Fruit fly (Drosophila melanogaster) whole organism, embryonic: ENCODE results near the gene CG13250.

ENCODE experiments used
- BtbVII ChIP-seq: fragments of 200-800 bp; sonication (Bioruptor generic); optimal IDR thresholded peaks from 3 replicates; lab custom pipeline; 2017; ENCODE audit warnings: missing biosample characterization, mild to moderate bottlenecking, missing genetic modification characterization
- Bteb2 ChIP-seq: fragments of 200-800 bp; sonication (Bioruptor generic); optimal IDR thresholded peaks from 2 replicates; lab custom pipeline; 2016; ENCODE audit warnings: missing biosample characterization, missing genetic modification characterization
- CG11504 ChIP-seq: fragments of 200-800 bp; sonication (Bioruptor generic); optimal IDR thresholded peaks from 3 replicates; lab custom pipeline; 2019; ENCODE audit warnings: missing biosample characterization, mild to moderate bottlenecking, missing genetic modification characterization, moderate library complexity
- CG1603 ChIP-seq: fragments of 200-800 bp; sonication (Bioruptor generic); optimal IDR thresholded peaks from 2 replicates; lab custom pipeline; 2019; ENCODE audit warnings: missing biosample characterization, mild to moderate bottlenecking, missing genetic modification characterization, moderate library complexity
- CG1647 ChIP-seq: fragments of 200-800 bp; sonication (Bioruptor generic); optimal IDR thresholded peaks from 3 replicates; lab custom pipeline; 2016; ENCODE audit warnings: missing biosample characterization, missing genetic modification characterization
- CG18011 ChIP-seq: fragments of 200-800 bp; sonication (Bioruptor generic); optimal IDR thresholded peaks from 2 replicates; lab custom pipeline; 2017; ENCODE audit warnings: missing biosample characterization, missing genetic modification characterization, mild to moderate bottlenecking, moderate library complexity, missing genotype
- CG2712 ChIP-seq: fragments of 200-800 bp; optimal IDR thresholded peaks from 3 replicates; lab custom pipeline; 2019; ENCODE audit warnings: missing biosample characterization, mild to moderate bottlenecking, missing genetic modification characterization, moderate library complexity
- CG31441 ChIP-seq: fragments of 200-800 bp; sonication (Bioruptor generic); IDR thresholded peaks from 2 replicates; pipeline ENCODE4 v1.3.6; 2022; ENCODE audit warnings: missing biosample characterization, missing genetic modification characterization
- CG3163 ChIP-seq: fragments of 200-800 bp; sonication (Bioruptor generic); optimal IDR thresholded peaks from 3 replicates; lab custom pipeline; 2016; ENCODE audit warnings: missing biosample characterization, missing genetic modification characterization
- CG3847 ChIP-seq: fragments of 200-800 bp; sonication (Bioruptor generic); IDR thresholded peaks from 2 replicates; pipeline ENCODE4 v1.3.6; 2022; ENCODE audit warnings: missing biosample characterization, missing genetic modification characterization
- CG3995 ChIP-seq: fragments of 200-800 bp; sonication (Bioruptor generic); optimal IDR thresholded peaks from 3 replicates; lab custom pipeline; 2016; ENCODE audit warnings: missing biosample characterization, missing genetic modification characterization
- CG4730 ChIP-seq: fragments of 200-800 bp; sonication (Bioruptor generic); IDR thresholded peaks from 2 replicates; pipeline ENCODE4 v1.3.6; 2022; ENCODE audit warnings: missing biosample characterization, missing genetic modification characterization
- CG6791 ChIP-seq: fragments of 200-800 bp; sonication (Bioruptor generic); IDR thresholded peaks from 3 replicates; pipeline ENCODE4 v1.3.6; 2022; ENCODE audit warnings: missing biosample characterization, missing genetic modification characterization; ENCODE audit not compliant: partially characterized antibody
- CG7963 ChIP-seq: fragments of 200-800 bp; sonication (Bioruptor generic); IDR thresholded peaks from 3 replicates; pipeline ENCODE4 v1.3.6; 2022; ENCODE audit warnings: missing biosample characterization, missing genetic modification characterization; ENCODE audit not compliant: partially characterized antibody
- CG8290 ChIP-seq, 3 experiments: fragments of 200-800 bp; sonication (Bioruptor generic); optimal IDR thresholded peaks; 2 replicates each; lab custom pipeline; 2016 to 2019; ENCODE audit warnings: missing biosample characterization in 3 of 3, missing genetic modification characterization in 3 of 3, mild to moderate bottlenecking in 2 of 3, moderate library complexity in 1 of 3
- CTCF ChIP-seq: fragments of 200-800 bp; sonication (Bioruptor generic); optimal IDR thresholded peaks from 2 replicates; lab custom pipeline; 2017; ENCODE audit warnings: missing biosample characterization, mild to moderate bottlenecking, missing genetic modification characterization, moderate library complexity
- Doc3 ChIP-seq: fragments of 200-800 bp; sonication (Bioruptor generic); IDR thresholded peaks from 3 replicates; pipeline ENCODE4 v1.3.6; 2022; ENCODE audit warnings: missing biosample characterization, missing genetic modification characterization; ENCODE audit not compliant: partially characterized antibody
- Dp ChIP-seq: fragments of 200-800 bp; sonication (Bioruptor generic); optimal IDR thresholded peaks from 2 replicates; lab custom pipeline; 2018; ENCODE audit warnings: missing biosample characterization, mild to moderate bottlenecking, missing genetic modification characterization, moderate library complexity
- E2f2 ChIP-seq: fragments of 200-800 bp; sonication (Bioruptor generic); IDR thresholded peaks from 2 replicates; pipeline ENCODE4 v1.3.6; 2022; ENCODE audit warnings: missing biosample characterization, missing genetic modification characterization
- Ets65A ChIP-seq: fragments of 200-800 bp; sonication (Bioruptor generic); peaks from one replicate; lab custom pipeline; 2016; ENCODE audit warnings: missing biosample characterization, missing genetic modification characterization
- Ets97D ChIP-seq: fragments of 200-800 bp; sonication (Bioruptor generic); optimal IDR thresholded peaks from 3 replicates; lab custom pipeline; 2016; ENCODE audit warnings: missing biosample characterization, missing genetic modification characterization
- Lhr ChIP-seq: fragments of 200-800 bp; sonication (Bioruptor generic); optimal IDR thresholded peaks from 3 replicates; lab custom pipeline; 2017; ENCODE audit warnings: mild to moderate bottlenecking, missing biosample characterization, missing genetic modification reagents, missing genetic modification characterization
- MBD-R2 ChIP-seq: fragments of 200-800 bp; sonication (Bioruptor generic); IDR thresholded peaks from 2 replicates; pipeline ENCODE4 v1.3.6; 2022; ENCODE audit warnings: missing biosample characterization, missing genetic modification characterization
- Max ChIP-seq: fragments of 200-800 bp; sonication (Bioruptor generic); optimal IDR thresholded peaks from 2 replicates; lab custom pipeline; 2016; ENCODE audit warnings: missing biosample characterization, mild to moderate bottlenecking, missing genetic modification characterization
- Med ChIP-seq: fragments of 200-800 bp; sonication (Bioruptor generic); peaks from one replicate; lab custom pipeline; 2016; ENCODE audit warnings: missing biosample characterization, missing genetic modification characterization, mild to moderate bottlenecking, inconsistent platforms, moderate library complexity
- Myb ChIP-seq: fragments of 200-800 bp; sonication (Bioruptor generic); optimal IDR thresholded peaks from 2 replicates; lab custom pipeline; 2016; ENCODE audit warnings: missing biosample characterization, missing genetic modification characterization
- Spps ChIP-seq: fragments of 200-800 bp; sonication (Bioruptor generic); optimal IDR thresholded peaks from 2 replicates; lab custom pipeline; 2018; ENCODE audit warnings: missing biosample characterization, mild to moderate bottlenecking, missing genetic modification characterization
- Tbp ChIP-seq: fragments of >200 bp; optimal IDR thresholded peaks from 2 replicates; lab custom pipeline; 2018; ENCODE audit warnings: missing biosample characterization, missing genetic modification characterization
- amos ChIP-seq: fragments of 200-800 bp; sonication (Bioruptor generic); IDR thresholded peaks from 2 replicates; pipeline ENCODE4 v1.3.6; 2022; ENCODE audit warnings: missing biosample characterization, missing genetic modification characterization; ENCODE audit not compliant: partially characterized antibody
- bbx ChIP-seq: fragments of 200-800 bp; sonication (Bioruptor generic); IDR thresholded peaks from 2 replicates; pipeline ENCODE4 v1.3.6; 2022; ENCODE audit warnings: missing biosample characterization, missing genetic modification characterization; ENCODE audit not compliant: partially characterized antibody
- ci ChIP-seq: fragments of 200-800 bp; sonication (Bioruptor generic); IDR thresholded peaks from 3 replicates; pipeline ENCODE4 v1.3.6; 2022; ENCODE audit warnings: missing biosample characterization, missing genetic modification characterization
- corto ChIP-seq: fragments of 200-800 bp; sonication (Bioruptor generic); optimal IDR thresholded peaks from 2 replicates; lab custom pipeline; 2016; ENCODE audit warnings: missing biosample characterization, mild to moderate bottlenecking, missing genetic modification characterization, moderate library complexity
- ewg ChIP-seq: fragments of 200-800 bp; sonication (Bioruptor generic); optimal IDR thresholded peaks from 3 replicates; lab custom pipeline; 2017; ENCODE audit warnings: mild to moderate bottlenecking, missing biosample characterization, missing genetic modification reagents, missing genetic modification characterization
- gro ChIP-seq: fragments of 200-800 bp; sonication (Bioruptor generic); optimal IDR thresholded peaks from 2 replicates; lab custom pipeline; 2016; ENCODE audit warnings: missing biosample characterization, missing genetic modification characterization
- ind ChIP-seq: fragments of 200-800 bp; sonication (Bioruptor generic); optimal IDR thresholded peaks from 3 replicates; lab custom pipeline; 2016; ENCODE audit warnings: missing biosample characterization, missing genetic modification characterization
- peb ChIP-seq: fragments of 200-800 bp; sonication (Bioruptor generic); IDR thresholded peaks from 2 replicates; pipeline ENCODE4 v1.3.6; 2022; ENCODE audit warnings: missing biosample characterization, missing genetic modification characterization
- phol ChIP-seq: fragments of 200-800 bp; sonication (Bioruptor generic); optimal IDR thresholded peaks from 3 replicates; lab custom pipeline; 2018; ENCODE audit warnings: missing biosample characterization, mild to moderate bottlenecking, missing genetic modification characterization, moderate library complexity
- pzg ChIP-seq: fragments of 200-800 bp; sonication (Bioruptor generic); optimal IDR thresholded peaks from 3 replicates; lab custom pipeline; 2018; ENCODE audit warnings: missing biosample characterization, mild to moderate bottlenecking, missing genetic modification characterization, moderate library complexity
- sens ChIP-seq: fragments of 200-800 bp; sonication (Bioruptor generic); peaks from one replicate; lab custom pipeline; 2016; ENCODE audit warnings: missing biosample characterization, missing genetic modification characterization
- slbo ChIP-seq: fragments of 200-800 bp; sonication (Bioruptor generic); IDR thresholded peaks from 2 replicates; pipeline ENCODE4 v1.3.6; 2022; ENCODE audit warnings: missing biosample characterization, missing genetic modification characterization
- trh ChIP-seq: fragments of 200-800 bp; sonication (Bioruptor generic); optimal IDR thresholded peaks from 2 replicates; lab custom pipeline; 2016; ENCODE audit warnings: missing biosample characterization, missing genetic modification characterization
- vfl ChIP-seq: fragments of 200-800 bp; sonication (Bioruptor generic); optimal IDR thresholded peaks from 2 replicates; lab custom pipeline; 2016; ENCODE audit warnings: missing biosample characterization, missing genetic modification characterization
- vvl ChIP-seq: fragments of 200-800 bp; sonication (Bioruptor generic); IDR thresholded peaks from 2 replicates; pipeline ENCODE4 v1.3.6; 2022; ENCODE audit warnings: missing biosample characterization, missing genetic modification characterization
- wor ChIP-seq: fragments of 200-800 bp; sonication (Bioruptor generic); IDR thresholded peaks from 2 replicates; pipeline ENCODE4 v1.3.6; 2022; ENCODE audit warnings: missing biosample characterization, missing genetic modification characterization
- zen ChIP-seq: fragments of 200-800 bp; sonication (Bioruptor generic); optimal IDR thresholded peaks from 3 replicates; lab custom pipeline; 2018; ENCODE audit warnings: missing biosample characterization, mild to moderate bottlenecking, missing genetic modification characterization, moderate library complexity

CG13250 gene

DNA sequence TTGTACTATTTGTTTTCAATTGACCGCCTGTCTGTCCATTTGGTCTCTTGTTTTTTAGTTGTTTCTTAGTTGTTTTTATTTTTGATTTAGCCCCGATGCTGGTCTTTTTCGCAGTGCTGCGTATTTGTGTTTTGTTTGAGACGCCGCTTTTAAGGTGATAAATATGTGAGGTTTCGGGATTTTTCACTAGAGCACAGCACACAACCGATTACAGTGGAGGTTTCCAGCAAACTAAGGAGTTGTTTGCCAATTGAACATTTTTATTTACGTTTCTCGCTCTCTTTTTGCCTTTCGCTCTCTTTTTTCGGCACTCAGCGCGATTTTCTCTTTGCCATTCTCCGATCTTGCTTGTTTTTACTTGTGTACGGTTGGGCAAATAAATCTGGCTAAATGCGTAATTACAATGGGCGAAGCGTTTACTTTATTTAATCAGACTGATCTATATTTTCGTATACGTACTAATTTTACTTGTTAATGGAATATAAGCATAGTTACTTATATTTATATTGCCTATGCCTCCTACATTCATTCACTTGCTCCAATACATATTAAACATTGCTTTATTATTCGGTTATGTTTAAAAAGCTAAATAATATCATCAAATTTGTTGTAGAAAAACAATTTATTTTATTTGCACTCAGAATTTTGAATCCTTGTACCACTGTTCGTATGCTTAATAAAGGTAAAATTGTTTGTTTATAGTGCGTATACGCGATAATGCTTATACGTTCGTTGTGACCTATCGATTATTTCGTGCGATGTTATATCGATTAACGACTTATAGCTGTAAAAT lies 6.9 kb downstream of the CG13250 start, which contains the start of gene Rcd2 (continued):
- TF ChIP-seq Bteb2 (GFP tag; lab: Kevin White, UChicago): peak; percentile 66
- peak; percentile 71 for TF ChIP-seq ind (GFP tag; lab: Kevin White, UChicago)

DNA sequence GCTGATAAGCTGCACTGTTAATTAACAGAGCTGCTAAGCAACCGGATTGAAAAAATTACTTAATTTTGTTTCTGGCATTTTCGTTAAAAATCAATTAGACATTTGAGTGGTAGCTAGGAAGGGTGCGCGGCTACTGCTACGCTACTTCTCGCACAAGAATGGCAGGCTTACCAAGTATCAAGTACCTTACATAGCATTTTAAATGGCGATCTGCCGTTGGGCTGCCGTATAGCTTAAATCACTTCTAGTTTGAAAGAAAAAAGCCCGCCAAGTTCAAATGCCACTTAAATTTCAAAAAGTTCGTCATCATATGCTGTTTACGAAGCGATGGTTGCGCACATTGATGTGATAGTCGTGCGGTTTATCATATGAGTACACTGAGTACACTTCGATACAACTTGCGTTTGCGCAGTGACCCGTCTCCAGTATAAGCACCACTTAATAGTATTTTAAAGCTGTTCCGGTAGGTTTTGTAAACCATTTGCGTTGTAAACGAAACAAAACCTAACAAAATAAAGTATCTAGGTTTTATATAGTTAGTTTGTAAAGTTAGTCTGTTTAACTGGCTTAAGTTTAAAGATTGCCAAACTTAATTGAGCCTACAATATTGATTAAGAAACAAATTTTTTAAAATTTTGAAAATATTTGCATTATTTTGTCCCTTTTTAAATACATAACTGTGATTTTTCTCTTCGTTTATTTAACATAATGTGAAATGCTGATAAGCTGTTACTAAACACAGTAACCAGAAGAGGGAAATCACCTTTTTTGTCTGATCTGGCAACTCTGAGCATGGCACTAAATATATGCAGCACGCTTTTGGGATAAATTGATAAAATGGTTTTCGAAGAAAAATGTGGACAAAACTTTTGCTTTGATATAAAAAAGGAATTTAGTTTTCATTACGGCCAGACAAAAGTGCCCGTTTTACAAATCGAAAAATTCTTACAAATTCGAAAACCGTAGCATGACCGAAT lies 7.8 kb downstream of the CG13250 start:
- TF ChIP-seq bbx: no peak
- peak; percentile 75 for TF ChIP-seq Dp (GFP tag; lab: Kevin White, UChicago)
- TF ChIP-seq ewg: peak; percentile 81
- TF ChIP-seq pzg: peak; percentile 23
- peak; percentile 14 for TF ChIP-seq zen
- no peak for TF ChIP-seq amos (GFP tag; lab: Robert Waterston, UW)
- peak; percentile 25 for TF ChIP-seq gro (GFP tag; lab: Kevin White, UChicago)
- no peak for TF ChIP-seq wor (GFP tag; lab: Robert Waterston, UW)
- no peak for TF ChIP-seq Max (GFP tag; lab: Kevin White, UChicago)
- peak; percentile 36; the same call in 1 of the 2 replicates for TF ChIP-seq CG3847 (GFP tag; lab: Robert Waterston, UW)
- peak; percentile 0 for TF ChIP-seq Ets97D
- TF ChIP-seq Ets65A (GFP tag; lab: Kevin White, UChicago): peak; percentile 79
- 0 out of 2 replicates have a peak, but pooled peaks have one; percentile 26 for TF ChIP-seq CG31441 (GFP tag; lab: Robert Waterston, UW)
- peak; percentile 24 for TF ChIP-seq CG2712
- TF ChIP-seq sens (GFP tag; lab: Kevin White, UChicago): peak; percentile 86
- TF ChIP-seq E2f2 (GFP tag; lab: Robert Waterston, UW): peak; percentile 85
- TF ChIP-seq MBD-R2 (GFP tag; lab: Robert Waterston, UW): 0 out of 2 replicates have a peak, but pooled peaks have one; percentile 2
- no peak for TF ChIP-seq slbo
- peak; percentile 14 for TF ChIP-seq CG11504
- TF ChIP-seq CG6791 (GFP tag; lab: Robert Waterston, UW): no peak
- 0 out of 3 replicates have a peak, but pooled peaks have one; percentile 11 for TF ChIP-seq CG7963 (GFP tag; lab: Robert Waterston, UW)
- peak; percentile 77 for TF ChIP-seq Lhr (GFP tag; lab: Kevin White, UChicago)
- no peak for TF ChIP-seq peb (GFP tag; lab: Robert Waterston, UW)
- no peak for TF ChIP-seq CG4730 (GFP tag; lab: Robert Waterston, UW)
- TF ChIP-seq Myb (GFP tag; lab: Kevin White, UChicago): peak; percentile 59
- no peak for TF ChIP-seq CG18011 (GFP tag; lab: Kevin White, UChicago)
- no peak for TF ChIP-seq Tbp (GFP tag; lab: Kevin White, UChicago)
- peak; percentile 4 for TF ChIP-seq phol (tag; lab: Kevin White, UChicago)
- peak; percentile 45 for TF ChIP-seq CG1603 (tag; lab: Kevin White, UChicago)
- TF ChIP-seq BtbVII (GFP tag; lab: Kevin White, UChicago): no peak
- no peak for TF ChIP-seq vfl (GFP tag; lab: Kevin White, UChicago)
- peak; percentile 80 for TF ChIP-seq Med (GFP tag; lab: Kevin White, UChicago)
- no peak for TF ChIP-seq CG8290 (GFP tag; optimal IDR thresholded peaks at IDR 0.05; lab: Kevin White, UChicago)
- TF ChIP-seq CG8290 (tag; optimal IDR thresholded peaks at IDR 0.05; lab: Kevin White, UChicago): peak in 1 of 2 experiments; percentile 55
- no peak for TF ChIP-seq Spps (tag; lab: Kevin White, UChicago)
- TF ChIP-seq Doc3 (GFP tag; lab: Robert Waterston, UW): peak; percentile 57; the same call in 1 of the 3 replicates
- peak; percentile 28 for TF ChIP-seq CG3163 (GFP tag; lab: Kevin White, UChicago)
- TF ChIP-seq CG3995 (GFP tag; lab: Kevin White, UChicago): peak; percentile 96
- TF ChIP-seq CTCF (GFP tag; lab: Kevin White, UChicago): peak; percentile 67
- TF ChIP-seq trh (GFP tag; lab: Kevin White, UChicago): no peak
- TF ChIP-seq vvl (GFP tag; lab: Robert Waterston, UW): no peak
- no peak for TF ChIP-seq corto
- TF ChIP-seq ci (GFP tag; lab: Robert Waterston, UW): no peak
- TF ChIP-seq CG1647 (GFP tag; lab: Kevin White, UChicago): no peak
